Worm (Caenorhabditis elegans): ENCODE results near the gene rap-1.

rap-1 gene

DNA sequence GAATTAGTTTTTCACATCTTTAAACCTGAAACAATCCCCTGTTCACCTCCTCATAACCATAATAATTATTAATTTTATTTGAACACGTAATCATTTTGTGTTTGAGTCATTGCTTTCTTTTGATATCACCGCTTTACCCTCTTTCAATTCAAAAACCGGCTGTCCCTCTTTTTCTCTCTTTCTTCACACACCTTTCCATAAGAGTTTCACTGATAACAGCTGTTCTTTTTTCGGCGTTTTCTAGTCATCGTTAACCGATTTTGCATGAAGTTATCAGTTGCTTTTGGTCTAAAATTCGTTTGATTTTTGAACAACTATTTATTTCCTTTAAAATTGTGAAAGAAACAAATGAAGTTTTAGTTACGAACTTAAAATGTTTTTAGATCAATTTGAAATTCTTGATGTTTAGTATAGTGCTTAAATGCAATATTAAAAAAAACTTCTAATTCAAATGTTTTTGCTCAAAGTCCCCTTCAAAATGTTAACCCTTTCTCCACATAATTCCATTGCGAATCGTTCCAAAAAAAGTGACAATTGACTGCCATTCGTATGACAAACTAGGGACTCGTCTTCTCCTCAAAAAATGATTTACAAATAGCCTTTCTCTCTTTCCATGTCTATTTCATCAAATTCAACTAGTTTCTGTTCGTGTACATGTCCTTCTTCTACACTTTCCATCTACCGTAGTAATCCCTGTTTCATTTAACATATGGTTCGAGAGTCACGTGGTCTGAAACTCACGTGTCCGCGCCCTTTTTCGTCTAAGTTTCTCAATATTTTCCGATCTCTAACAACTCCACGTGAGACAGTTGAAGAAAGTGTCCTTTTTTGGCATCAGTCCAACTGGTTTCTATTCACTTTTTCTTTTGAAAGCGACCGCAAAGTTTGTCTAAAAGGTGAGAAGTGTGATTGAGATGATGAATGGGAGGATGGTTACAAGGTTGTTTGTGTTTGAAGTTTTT, 30.7 kb upstream of the rap-1 start (continued):
- no peak for TF ChIP-seq unc-30 (tag; optimal IDR thresholded peaks at IDR 0.05)
- TF ChIP-seq ceh-8 (GFP tag; optimal IDR thresholded peaks at IDR 0.05) = no peak
- no peak for TF ChIP-seq hlh-4 (tag; optimal IDR thresholded peaks at IDR 0.05)
- peak; percentile 29 for TF ChIP-seq rnt-1 (tag; optimal IDR thresholded peaks at IDR 0.05)
- no peak for TF ChIP-seq fkh-4 (tag; optimal IDR thresholded peaks at IDR 0.05; ENCODE audit: borderline replicate concordance)
- TF ChIP-seq elt-3 (tag; optimal IDR thresholded peaks at IDR 0.05) = peak in 2 of 6 experiments; percentile 86 to 88
- TF ChIP-seq nhr-11 (tag; optimal IDR thresholded peaks at IDR 0.05) = no peak
- no peak for TF ChIP-seq aha-1 (tag; optimal IDR thresholded peaks at IDR 0.05)
- TF ChIP-seq tlp-1 (tag; optimal IDR thresholded peaks at IDR 0.05) = no peak
- TF ChIP-seq skn-1 (tag; optimal IDR thresholded peaks at IDR 0.05) = peak; percentile 68
- TF ChIP-seq nhr-71 (tag; optimal IDR thresholded peaks at IDR 0.05) = peak; percentile 94
- TF ChIP-seq dsc-1 (tag; optimal IDR thresholded peaks at IDR 0.05) = no peak
- no peak for TF ChIP-seq alr-1 (tag; optimal IDR thresholded peaks at IDR 0.05; ENCODE audit: borderline replicate concordance)
- TF ChIP-seq elt-2 (tag; optimal IDR thresholded peaks at IDR 0.05) = peak; percentile 58
- peak; percentile 53 for TF ChIP-seq jun-1 (tag; optimal IDR thresholded peaks at IDR 0.05)
- no peak for TF ChIP-seq pqm-1 (tag; optimal IDR thresholded peaks at IDR 0.05)
- peak; percentile 65 for TF ChIP-seq irx-1 (tag; optimal IDR thresholded peaks at IDR 0.05)
- TF ChIP-seq nhr-84 (tag; optimal IDR thresholded peaks at IDR 0.05) = no peak
- no peak for TF ChIP-seq sup-37 (GFP tag; optimal IDR thresholded peaks at IDR 0.05)
- peak in 1 of 2 experiments; percentile 99 for TF ChIP-seq mdl-1 (tag; optimal IDR thresholded peaks at IDR 0.05)
- no peak for TF ChIP-seq ceh-82 (tag; optimal IDR thresholded peaks at IDR 0.05)
- no peak for TF ChIP-seq mef-2 (tag; optimal IDR thresholded peaks at IDR 0.05)
- TF ChIP-seq lin-35 (GFP tag; optimal IDR thresholded peaks at IDR 0.05) = peak; percentile 9 to 91
- TF ChIP-seq F16B12.6 (tag; optimal IDR thresholded peaks at IDR 0.05) = no peak
- no peak for TF ChIP-seq lin-15B (tag; optimal IDR thresholded peaks at IDR 0.05)
- no peak for TF ChIP-seq sox-4 (tag; optimal IDR thresholded peaks at IDR 0.05)
- no peak for TF ChIP-seq aly-2 (tag; optimal IDR thresholded peaks at IDR 0.05)
- peak; percentile 66 for TF ChIP-seq lir-3 (tag; optimal IDR thresholded peaks at IDR 0.05; ENCODE audit: poor library complexity)
- peak; percentile 94; the same call in 1 of the 2 replicates for TF ChIP-seq grh-1 (GFP tag; IDR thresholded peaks at IDR 0.05)
- peak; percentile 63 for TF ChIP-seq snpc-4 (tag; optimal IDR thresholded peaks at IDR 0.05)
- TF ChIP-seq pag-3 (tag; optimal IDR thresholded peaks at IDR 0.05; ENCODE audit: borderline replicate concordance, insufficient read depth) = no peak
- TF ChIP-seq ceh-88 (GFP tag; IDR thresholded peaks at IDR 0.05) = peak; percentile 43; the same call in 1 of the 2 replicates
- TF ChIP-seq nhr-19 (GFP tag; conservative IDR thresholded peaks at IDR 0.05) = peak; percentile 80
- TF ChIP-seq ceh-90 (tag; optimal IDR thresholded peaks at IDR 0.05) = no peak
- peak; percentile 41 to 53 for TF ChIP-seq efl-1 (optimal IDR thresholded peaks at IDR 0.05)
- TF ChIP-seq efl-1 (GFP tag; optimal IDR thresholded peaks at IDR 0.05 in 1 of 2) = peak; percentile 23 to 96
- no peak for TF ChIP-seq hpl-2 (GFP tag; optimal IDR thresholded peaks at IDR 0.05)
- peak; percentile 23 to 70 (median 53) for TF ChIP-seq dpl-1 (GFP tag; optimal IDR thresholded peaks at IDR 0.05)
- peak; percentile 92 for TF ChIP-seq blmp-1 (tag; optimal IDR thresholded peaks at IDR 0.05)
- peak; percentile 46 for TF ChIP-seq vab-15 (tag; optimal IDR thresholded peaks at IDR 0.05)
- TF ChIP-seq xbp-1 (tag; optimal IDR thresholded peaks at IDR 0.05) = peak; percentile 64
- TF ChIP-seq nhr-85 (tag) = peak; percentile 100
- TF ChIP-seq nhr-28 (tag; optimal IDR thresholded peaks at IDR 0.05) = no peak
- TF ChIP-seq hlh-17 (GFP tag; optimal IDR thresholded peaks at IDR 0.05; ENCODE audit: borderline replicate concordance) = no peak
- peak; percentile 12 for TF ChIP-seq fos-1 (tag; optimal IDR thresholded peaks at IDR 0.05)
- no peak for TF ChIP-seq egl-27 (tag; optimal IDR thresholded peaks at IDR 0.05)
- no peak for TF ChIP-seq ceh-63 (GFP tag; optimal IDR thresholded peaks at IDR 0.05)
- peak; percentile 51 for TF ChIP-seq C16A3.4 (tag; optimal IDR thresholded peaks at IDR 0.05)

All from whole organism, L1 larva.